Worm (Caenorhabditis elegans) whole organism, L3 larva: ENCODE measurements around the gene F08A7.1.

Experiments
- daf-12 ChIP-seq: fragments of 150-350 bp; optimal IDR thresholded peaks from 2 replicates; lab custom pipeline; 2014; ENCODE audit warnings: missing biosample characterization, missing genetic modification reagents, missing genetic modification characterization
- nhr-11 ChIP-seq: fragments of 150-350 bp; optimal IDR thresholded peaks from 2 replicates; lab custom pipeline; 2014; ENCODE audit warnings: missing biosample characterization, missing genetic modification characterization
- nhr-28 ChIP-seq: fragments of 150-350 bp; optimal IDR thresholded peaks from 2 replicates; lab custom pipeline; 2014; ENCODE audit warnings: missing biosample characterization, missing genetic modification characterization
- sea-2 ChIP-seq: fragments of 150-350 bp; sonication (generic microtip); optimal IDR thresholded peaks from 4 replicates; lab custom pipeline; 2014; ENCODE audit warnings: missing biosample characterization, missing genetic modification reagents, missing genetic modification characterization

- TF ChIP-seq nhr-11 (tag; lab: Kevin White, UChicago): no peak
- TF ChIP-seq daf-12 (tag; lab: Kevin White, UChicago): no peak
- TF ChIP-seq sea-2 (GFP tag; lab: Kevin White, UChicago): no peak
- no peak for TF ChIP-seq nhr-28 (tag; lab: Kevin White, UChicago)
These were observed 29.7 kb downstream of the F08A7.1 start, which contains the start of gene F11E6.4 for ce11 chrIV:17470096-17470602.
